Fruit fly (Drosophila melanogaster) whole organism, embryonic: ENCODE results near the gene CG34180.

Source experiments
- Bgb ChIP-seq: fragments of 200-800 bp; sonication (Bioruptor generic); IDR thresholded peaks from 2 replicates; pipeline ENCODE4 v1.3.6; 2022; ENCODE audit warnings: missing biosample characterization, missing genetic modification characterization; ENCODE audit not compliant: partially characterized antibody
- CG11504 ChIP-seq: fragments of 200-800 bp; sonication (Bioruptor generic); optimal IDR thresholded peaks from 3 replicates; lab custom pipeline; 2019; ENCODE audit warnings: missing biosample characterization, mild to moderate bottlenecking, missing genetic modification characterization, moderate library complexity
- CG12659 ChIP-seq: fragments of 200-800 bp; sonication (Bioruptor generic); optimal IDR thresholded peaks from 3 replicates; lab custom pipeline; 2017; ENCODE audit warnings: mild to moderate bottlenecking, missing biosample characterization, missing genetic modification reagents, missing genetic modification characterization
- CG12769 ChIP-seq: fragments of 200-800 bp; sonication (Bioruptor generic); optimal IDR thresholded peaks from 2 replicates; lab custom pipeline; 2019; ENCODE audit warnings: missing biosample characterization, mild to moderate bottlenecking, missing genetic modification characterization, moderate library complexity
- CG13287 ChIP-seq: fragments of 200-800 bp; sonication (Bioruptor generic); IDR thresholded peaks from 2 replicates; pipeline ENCODE4 v1.3.6; 2022; ENCODE audit warnings: missing biosample characterization, missing genetic modification characterization; ENCODE audit not compliant: partially characterized antibody
- CG13624 ChIP-seq: fragments of 200-800 bp; sonication (Bioruptor generic); optimal IDR thresholded peaks from 2 replicates; lab custom pipeline; 2016; ENCODE audit warnings: missing biosample characterization, missing genetic modification characterization
- CG14667 ChIP-seq: fragments of 200-800 bp; sonication (Bioruptor generic); IDR thresholded peaks from 2 replicates; pipeline ENCODE4 v1.3.6; 2022; ENCODE audit warnings: missing biosample characterization, missing genetic modification characterization
- CG15696 ChIP-seq: fragments of 200-800 bp; sonication (Bioruptor generic); optimal IDR thresholded peaks from 2 replicates; lab custom pipeline; 2019; ENCODE audit warnings: missing biosample characterization, mild to moderate bottlenecking, missing genetic modification characterization, moderate library complexity
- CG16779 ChIP-seq: fragments of 200-800 bp; sonication (Bioruptor generic); IDR thresholded peaks from 2 replicates; pipeline ENCODE4 v1.3.6; 2022; ENCODE audit warnings: missing biosample characterization, missing genetic modification characterization
- CG16813 ChIP-seq: fragments of 200-800 bp; sonication (Bioruptor generic); IDR thresholded peaks from 3 replicates; pipeline ENCODE4 v1.3.6; 2022; ENCODE audit warnings: missing biosample characterization, missing genetic modification characterization; ENCODE audit not compliant: partially characterized antibody
- CG17612 ChIP-seq: fragments of 200-800 bp; sonication (Bioruptor generic); IDR thresholded peaks from 2 replicates; pipeline ENCODE4 v1.3.6; 2022; ENCODE audit warnings: missing biosample characterization, missing genetic modification characterization
- CG18619 ChIP-seq: fragments of 200-800 bp; sonication (Bioruptor generic); optimal IDR thresholded peaks from 3 replicates; lab custom pipeline; 2017; ENCODE audit warnings: missing biosample characterization, mild to moderate bottlenecking, missing genetic modification characterization
- CG2199 ChIP-seq: fragments of 200-800 bp; sonication (Bioruptor generic); IDR thresholded peaks from 3 replicates; pipeline ENCODE4 v1.3.6; 2022; ENCODE audit warnings: missing biosample characterization, missing genetic modification characterization
- CG30431 ChIP-seq: fragments of 200-800 bp; sonication (Bioruptor generic); optimal IDR thresholded peaks from 2 replicates; lab custom pipeline; 2017; ENCODE audit warnings: missing biosample characterization, missing genetic modification characterization
- CG32772 ChIP-seq: fragments of 200-800 bp; sonication (Bioruptor generic); IDR thresholded peaks from 2 replicates; pipeline ENCODE4 v1.3.6; 2022; ENCODE audit warnings: missing biosample characterization, missing genetic modification characterization
- CG5180 ChIP-seq: fragments of 200-800 bp; sonication (Bioruptor generic); optimal IDR thresholded peaks from 3 replicates; lab custom pipeline; 2017; ENCODE audit warnings: missing biosample characterization, missing genetic modification characterization, mild to moderate bottlenecking, moderate library complexity, missing genetic modification reagents
- CG6175 ChIP-seq: fragments of 200-800 bp; sonication (Bioruptor generic); IDR thresholded peaks from 3 replicates; pipeline ENCODE4 v1.3.6; 2022; ENCODE audit warnings: missing biosample characterization, missing genetic modification characterization
- CG6765 ChIP-seq: fragments of 200-800 bp; sonication (Bioruptor generic); optimal IDR thresholded peaks from 3 replicates; lab custom pipeline; 2017; ENCODE audit warnings: missing biosample characterization, mild to moderate bottlenecking, missing genetic modification characterization
- CG6791 ChIP-seq: fragments of 200-800 bp; sonication (Bioruptor generic); IDR thresholded peaks from 3 replicates; pipeline ENCODE4 v1.3.6; 2022; ENCODE audit warnings: missing biosample characterization, missing genetic modification characterization; ENCODE audit not compliant: partially characterized antibody
- CG7987 ChIP-seq: fragments of 200-800 bp; sonication (Bioruptor generic); optimal IDR thresholded peaks from 2 replicates; lab custom pipeline; 2018; ENCODE audit warnings: missing biosample characterization, mild to moderate bottlenecking, missing genetic modification characterization, moderate library complexity
- CG9437 ChIP-seq: fragments of 200-800 bp; sonication (Bioruptor generic); optimal IDR thresholded peaks from 2 replicates; lab custom pipeline; 2018; ENCODE audit warnings: missing biosample characterization, mild to moderate bottlenecking, missing genetic modification characterization
- Dbx ChIP-seq: fragments of 200-800 bp; sonication (Bioruptor generic); IDR thresholded peaks from 3 replicates; pipeline ENCODE4 v1.3.6; 2022; ENCODE audit warnings: missing biosample characterization, missing genetic modification characterization
- Doc3 ChIP-seq: fragments of 200-800 bp; sonication (Bioruptor generic); IDR thresholded peaks from 3 replicates; pipeline ENCODE4 v1.3.6; 2022; ENCODE audit warnings: missing biosample characterization, missing genetic modification characterization; ENCODE audit not compliant: partially characterized antibody
- Ets65A ChIP-seq: fragments of 200-800 bp; sonication (Bioruptor generic); peaks from one replicate; lab custom pipeline; 2016; ENCODE audit warnings: missing biosample characterization, missing genetic modification characterization
- Gug ChIP-seq: fragments of 200-800 bp; sonication (Bioruptor generic); IDR thresholded peaks from 4 replicates; pipeline ENCODE4 v1.3.6; 2022; ENCODE audit warnings: missing biosample characterization, missing genetic modification characterization
- HLH4C ChIP-seq: fragments of 200-800 bp; sonication (Bioruptor generic); IDR thresholded peaks from 3 replicates; pipeline ENCODE4 v1.3.6; 2022; ENCODE audit warnings: missing biosample characterization, missing genetic modification characterization; ENCODE audit not compliant: partially characterized antibody
- Lhr ChIP-seq: fragments of 200-800 bp; sonication (Bioruptor generic); optimal IDR thresholded peaks from 3 replicates; lab custom pipeline; 2017; ENCODE audit warnings: mild to moderate bottlenecking, missing biosample characterization, missing genetic modification reagents, missing genetic modification characterization
- Med ChIP-seq: fragments of 200-800 bp; sonication (Bioruptor generic); peaks from one replicate; lab custom pipeline; 2016; ENCODE audit warnings: missing biosample characterization, missing genetic modification characterization, mild to moderate bottlenecking, inconsistent platforms, moderate library complexity
- Meics ChIP-seq: fragments of 200-800 bp; sonication (Bioruptor generic); optimal IDR thresholded peaks from 2 replicates; lab custom pipeline; 2017; ENCODE audit warnings: missing biosample characterization, mild to moderate bottlenecking, missing genetic modification characterization
- Nf-YC ChIP-seq: fragments of 200-800 bp; optimal IDR thresholded peaks from 3 replicates; lab custom pipeline; 2019; ENCODE audit warnings: missing biosample characterization, mild to moderate bottlenecking, missing genetic modification characterization, moderate library complexity
- YL-1 ChIP-seq: fragments of 200-800 bp; sonication (Bioruptor generic); optimal IDR thresholded peaks from 3 replicates; lab custom pipeline; 2017; ENCODE audit warnings: missing biosample characterization, mild to moderate bottlenecking, missing genetic modification characterization
- aop ChIP-seq: fragments of 200-800 bp; sonication (Bioruptor generic); IDR thresholded peaks from 2 replicates; pipeline ENCODE4 v1.3.6; 2022; ENCODE audit warnings: missing biosample characterization, missing genetic modification characterization
- ara ChIP-seq: fragments of 200-800 bp; sonication (Bioruptor generic); IDR thresholded peaks from 2 replicates; pipeline ENCODE4 v1.3.6; 2022; ENCODE audit warnings: missing biosample characterization, missing genetic modification characterization
- ato ChIP-seq: fragments of 200-800 bp; sonication (Bioruptor generic); IDR thresholded peaks from 2 replicates; pipeline ENCODE4 v1.3.6; 2022; ENCODE audit warnings: missing biosample characterization, missing genetic modification characterization; ENCODE audit not compliant: partially characterized antibody
- bcd ChIP-seq: fragments of 200-800 bp; sonication (Bioruptor generic); optimal IDR thresholded peaks from 2 replicates; lab custom pipeline; 2017; ENCODE audit warnings: missing biosample characterization, mild to moderate bottlenecking, missing genetic modification characterization
- chif ChIP-seq, 2 experiments: fragments of 200-800 bp; sonication (Bioruptor generic); optimal IDR thresholded peaks; 3 replicates each; lab custom pipeline; 2016; ENCODE audit warnings: missing biosample characterization in 2 of 2, missing genetic modification characterization in 2 of 2
- dpn ChIP-seq, 2 experiments: fragments of 200-800 bp; sonication (Bioruptor generic); optimal IDR thresholded peaks; 3 replicates each; lab custom pipeline; 2016; ENCODE audit warnings: missing biosample characterization in 2 of 2, missing genetic modification characterization in 2 of 2
- hbn ChIP-seq: fragments of 200-800 bp; sonication (Bioruptor generic); IDR thresholded peaks from 2 replicates; pipeline ENCODE4 v1.3.6; 2022; ENCODE audit warnings: missing biosample characterization, missing genetic modification characterization; ENCODE audit not compliant: partially characterized antibody
- hkb ChIP-seq, 2 experiments: fragments of 200-800 bp in 1 of 2; fragments of >200 bp in 1 of 2; sonication (Bioruptor generic) in 1 of 2; IDR thresholded peaks in 1 of 2; optimal IDR thresholded peaks in 1 of 2; 2 replicates each; pipeline versions ENCODE4 v1.3.6 to Lab custom; 2017 to 2022; ENCODE audit warnings: missing biosample characterization in 1 of 2, missing genetic modification characterization in 1 of 2
- knrl ChIP-seq: fragments of 200-800 bp; sonication (Bioruptor generic); IDR thresholded peaks from 3 replicates; pipeline ENCODE4 v1.3.6; 2022; ENCODE audit warnings: missing biosample characterization, missing genetic modification characterization; ENCODE audit not compliant: partially characterized antibody
- mirr ChIP-seq: fragments of 200-800 bp; sonication (Bioruptor generic); optimal IDR thresholded peaks from 3 replicates; lab custom pipeline; 2018; ENCODE audit warnings: missing biosample characterization, mild to moderate bottlenecking, missing genetic modification characterization
- sim ChIP-seq: fragments of 200-800 bp; sonication (Bioruptor generic); IDR thresholded peaks from 2 replicates; pipeline ENCODE4 v1.3.6; 2022; ENCODE audit warnings: missing biosample characterization, missing genetic modification characterization
- sisA ChIP-seq: fragments of 200-800 bp; sonication (Bioruptor generic); IDR thresholded peaks from 2 replicates; pipeline ENCODE4 v1.3.6; 2022; ENCODE audit warnings: missing biosample characterization, missing genetic modification characterization
- slp2 ChIP-seq: fragments of 200-800 bp; sonication (Bioruptor generic); optimal IDR thresholded peaks from 2 replicates; lab custom pipeline; 2016; ENCODE audit warnings: missing biosample characterization, missing genetic modification characterization
- sug ChIP-seq: fragments of 200-800 bp; optimal IDR thresholded peaks from 2 replicates; lab custom pipeline; 2019; ENCODE audit warnings: missing biosample characterization, mild to moderate bottlenecking, missing genetic modification characterization, moderate library complexity
- wor ChIP-seq: fragments of 200-800 bp; sonication (Bioruptor generic); IDR thresholded peaks from 2 replicates; pipeline ENCODE4 v1.3.6; 2022; ENCODE audit warnings: missing biosample characterization, missing genetic modification characterization
- zfh2 ChIP-seq: fragments of 200-800 bp; sonication (Bioruptor generic); optimal IDR thresholded peaks from 2 replicates; lab custom pipeline; 2016; ENCODE audit warnings: missing biosample characterization, missing genetic modification characterization

CG34180 gene

DNA sequence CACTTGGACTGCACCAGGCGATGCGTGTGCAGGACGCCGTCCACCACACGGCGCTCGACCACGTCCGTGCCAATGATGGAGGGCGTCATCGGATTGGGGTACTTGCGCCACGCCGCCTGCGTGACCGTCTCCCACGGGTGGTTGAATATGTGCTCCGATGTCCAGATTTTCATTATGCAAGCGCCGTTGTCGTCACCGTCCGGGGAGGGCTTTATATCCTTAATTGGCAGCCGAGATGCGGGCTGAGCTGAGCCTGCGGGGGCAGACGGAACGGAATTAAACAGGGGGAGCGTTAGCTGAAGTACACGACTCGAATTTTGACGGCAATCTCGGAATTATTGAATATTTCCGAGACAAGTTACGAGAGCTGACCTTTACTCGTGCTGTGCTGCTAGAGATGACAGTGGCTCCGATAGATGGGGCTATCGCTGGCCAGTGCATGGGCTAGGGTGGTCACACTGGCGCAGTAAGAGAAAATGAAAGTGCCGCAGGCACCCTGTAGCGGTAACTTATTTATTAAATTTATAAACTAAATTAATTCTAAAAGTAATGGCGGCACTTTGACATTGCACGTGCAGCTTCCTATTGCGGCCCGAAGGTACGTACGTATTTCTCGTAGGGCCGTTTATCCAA, 12.7 kb upstream of the CG34180 start, which contains the start of gene IPIP (continued):
- TF ChIP-seq dpn (GFP tag; optimal IDR thresholded peaks at IDR 0.05; lab: Kevin White, UChicago) (peak; percentile 7 to 29), Bgb (peak; percentile 91), CG16779 (GFP tag; lab: Robert Waterston, UW) (0 out of 2 replicates have a peak, but pooled peaks have one; percentile 50), Gug (GFP tag; lab: Robert Waterston, UW) (peak; percentile 63; the same call in 1 of the 4 replicates), bcd (GFP tag; lab: Kevin White, UChicago) (peak; percentile 16), Med (GFP tag; lab: Kevin White, UChicago) (peak; percentile 91), CG6765 (GFP tag; lab: Kevin White, UChicago) (no peak), CG6791 (GFP tag; lab: Robert Waterston, UW) (peak; percentile 87), zfh2 (GFP tag; lab: Kevin White, UChicago) (peak; percentile 9), Dbx (GFP tag; lab: Robert Waterston, UW) (peak; percentile 52; the same call in 2 of the 3 replicates), CG6175 (0 out of 3 replicates have a peak, but pooled peaks have one; percentile 20), CG7987 (GFP tag; lab: Kevin White, UChicago) (peak; percentile 54), wor (GFP tag; lab: Robert Waterston, UW) (no peak), Meics (peak; percentile 3), CG17612 (no peak), ara (peak; percentile 32; the same call in 1 of the 2 replicates), slp2 (GFP tag; lab: Kevin White, UChicago) (no peak), aop (GFP tag; lab: Robert Waterston, UW) (no peak), mirr (GFP tag; lab: Kevin White, UChicago) (peak; percentile 58), sisA (GFP tag; lab: Robert Waterston, UW) (0 out of 2 replicates have a peak, but pooled peaks have one; percentile 4), knrl (peak; percentile 83), ato (peak; percentile 85), Ets65A (GFP tag; lab: Kevin White, UChicago) (peak; percentile 95), Nf-YC (tag; lab: Kevin White, UChicago) (peak; percentile 27), CG13624 (peak; percentile 28), hbn (peak; percentile 68; the same call in 1 of the 2 replicates), YL-1 (GFP tag; lab: Kevin White, UChicago) (peak; percentile 88), CG12769 (tag; lab: Kevin White, UChicago) (peak; percentile 31), CG5180 (GFP tag; lab: Kevin White, UChicago) (no peak), CG11504 (tag; lab: Kevin White, UChicago) (no peak), hkb (optimal IDR thresholded peaks at IDR 0.05; lab: Kevin White, UChicago) (no peak), hkb (GFP tag; IDR thresholded peaks at IDR 0.05; lab: Robert Waterston, UW) (peak; percentile 34; the same call in 1 of the 2 replicates), CG32772 (peak; percentile 23; the same call in 1 of the 2 replicates), HLH4C (GFP tag; lab: Robert Waterston, UW) (peak; percentile 74), CG15696 (tag; lab: Kevin White, UChicago) (no peak), CG14667 (GFP tag; lab: Robert Waterston, UW) (peak; percentile 18; the same call in 1 of the 2 replicates), chif (GFP tag; optimal IDR thresholded peaks at IDR 0.05; lab: Kevin White, UChicago) (peak in 1 of 2 experiments; percentile 24), CG2199 (GFP tag; lab: Robert Waterston, UW) (peak; percentile 56; the same call in 1 of the 3 replicates), sug (tag; lab: Kevin White, UChicago) (peak; percentile 53), CG13287 (GFP tag; lab: Robert Waterston, UW) (peak; percentile 83), CG18619 (GFP tag; lab: Kevin White, UChicago) (peak; percentile 4), Doc3 (GFP tag; lab: Robert Waterston, UW) (peak; percentile 73), sim (GFP tag; lab: Robert Waterston, UW) (0 out of 2 replicates have a peak, but pooled peaks have one; percentile 31), CG9437 (GFP tag; lab: Kevin White, UChicago) (peak; percentile 6), CG30431 (GFP tag; lab: Kevin White, UChicago) (no peak), CG12659 (GFP tag; lab: Kevin White, UChicago) (peak; percentile 65), CG16813 (GFP tag; lab: Robert Waterston, UW) (peak; percentile 87), Lhr (GFP tag; lab: Kevin White, UChicago) (no peak)
